Worm (Caenorhabditis elegans) whole organism, early embryonic: ENCODE results near the gene F46H5.11.
A peak's percentile ranks its signal among the peaks of the same experiment; 100 is the strongest.

Experiments
- B0310.2 ChIP-seq: sonication (generic microtip); optimal IDR thresholded peaks from 2 replicates; lab custom pipeline; 2016; ENCODE audit warnings: mild to moderate bottlenecking, missing genetic modification characterization, missing compliant biosample characterization
- F13C5.2 ChIP-seq: sonication (generic microtip); optimal IDR thresholded peaks from 2 replicates; lab custom pipeline; 2017; ENCODE audit warnings: mild to moderate bottlenecking, missing genetic modification characterization, inconsistent platforms, missing compliant biosample characterization
- aly-1 ChIP-seq: sonication (generic microtip); optimal IDR thresholded peaks from 2 replicates; lab custom pipeline; 2016; ENCODE audit warnings: missing genetic modification characterization, missing compliant biosample characterization
- ama-1 ChIP-seq: fragments of 150-350 bp; optimal IDR thresholded peaks from 2 replicates; lab custom pipeline; 2014
- ceh-13 ChIP-seq: fragments of 200-800 bp; sonication (Bioruptor generic); optimal IDR thresholded peaks from 2 replicates; lab custom pipeline; 2018; ENCODE audit warnings: mild to moderate bottlenecking, missing genetic modification characterization, missing compliant biosample characterization
- ceh-36 ChIP-seq: sonication (generic microtip); optimal IDR thresholded peaks from 2 replicates; lab custom pipeline; 2016; ENCODE audit warnings: missing genetic modification characterization, inconsistent platforms, missing compliant biosample characterization
- ets-7 ChIP-seq: sonication (generic microtip); optimal IDR thresholded peaks from 2 replicates; lab custom pipeline; 2016; ENCODE audit warnings: missing genotype, missing genetic modification characterization, missing compliant biosample characterization
- flt-1 ChIP-seq: fragments of 200-800 bp; sonication (Bioruptor generic); IDR thresholded peaks from 2 replicates; pipeline ENCODE4 v1.3.6; 2022; ENCODE audit warnings: missing genetic modification characterization, missing compliant biosample characterization
- hmbx-1 ChIP-seq: sonication (generic microtip); optimal IDR thresholded peaks from 2 replicates; lab custom pipeline; 2016; ENCODE audit warnings: mild to moderate bottlenecking, missing genetic modification characterization, missing compliant biosample characterization
- hmg-4 ChIP-seq: fragments of 200-800 bp; sonication (Bioruptor generic); optimal IDR thresholded peaks from 2 replicates; lab custom pipeline; 2018; ENCODE audit warnings: mild to moderate bottlenecking, missing genetic modification characterization, missing compliant biosample characterization
- hnd-1 ChIP-seq: sonication (generic microtip); optimal IDR thresholded peaks from 2 replicates; lab custom pipeline; 2016; ENCODE audit warnings: missing genetic modification characterization, missing compliant biosample characterization
- pes-1 ChIP-seq: fragments of 200-800 bp; sonication (Bioruptor generic); IDR thresholded peaks from 2 replicates; pipeline ENCODE4 v1.3.6; 2022; ENCODE audit warnings: missing genetic modification reagents, missing genetic modification characterization, missing compliant biosample characterization
- scrt-1 ChIP-seq: fragments of 200-800 bp; sonication (Bioruptor generic); IDR thresholded peaks from 2 replicates; pipeline ENCODE4 v1.3.6; 2022; ENCODE audit warnings: missing genetic modification characterization, missing compliant biosample characterization
- sea-1 ChIP-seq: fragments of 200-800 bp; sonication (Bioruptor generic); conservative IDR thresholded peaks from 2 replicates; pipeline ENCODE4 v1.3.6; 2022; ENCODE audit warnings: missing genetic modification characterization, missing compliant biosample characterization
- tbx-11 ChIP-seq: fragments of 200-800 bp; sonication (Bioruptor generic); IDR thresholded peaks from 2 replicates; pipeline ENCODE4 v1.3.6; 2022; ENCODE audit warnings: missing genetic modification characterization, missing compliant biosample characterization
- tbx-37 ChIP-seq: fragments of 200-800 bp; sonication (Bioruptor generic); conservative IDR thresholded peaks from 2 replicates; pipeline ENCODE4 v1.3.6; 2022; ENCODE audit warnings: missing genetic modification reagents, missing genetic modification characterization, missing compliant biosample characterization
- tra-4 ChIP-seq: sonication (generic microtip); optimal IDR thresholded peaks from 2 replicates; lab custom pipeline; 2017; ENCODE audit warnings: missing genetic modification characterization, missing compliant biosample characterization

F46H5.11 gene

ce11 chrX:7269379-7269778, 2.5 kb downstream of the F46H5.11 start, which contains the start of gene grd-7:
Gene grd-7 (minus strand): TSS chrX:7269479.
- TF ChIP-seq ceh-13 (GFP tag; lab: Kevin White, UChicago) (no peak), ets-7 (tag; lab: Kevin White, UChicago) (no peak), sea-1 (GFP tag; lab: Robert Waterston, UW) (no peak), ceh-36 (tag; lab: Kevin White, UChicago) (no peak), tbx-11 (GFP tag; lab: Robert Waterston, UW) (no peak), ama-1 (lab: Kevin White, UChicago) (no peak), scrt-1 (no peak), tra-4 (tag; lab: Kevin White, UChicago) (no peak), pes-1 (GFP tag; lab: Robert Waterston, UW) (no peak)

- 0 out of 2 replicates have a peak, but pooled peaks have one; percentile 30 for TF ChIP-seq scrt-1
- TF ChIP-seq B0310.2 (tag; lab: Kevin White, UChicago) = no peak
- TF ChIP-seq sea-1 (GFP tag; lab: Robert Waterston, UW) = 0 out of 2 replicates have a peak, but pooled peaks have one; percentile 31
- no peak for TF ChIP-seq aly-1
- TF ChIP-seq ets-7 (tag; lab: Kevin White, UChicago) = no peak
- no peak for TF ChIP-seq tbx-37 (GFP tag; lab: Robert Waterston, UW)
These were observed 2.9 kb downstream of the F46H5.11 start for ce11 chrX:7268965-7269364.

- 0 out of 2 replicates have a peak, but pooled peaks have one; percentile 1 for TF ChIP-seq sea-1 (GFP tag; lab: Robert Waterston, UW)
- TF ChIP-seq ceh-13 (GFP tag; lab: Kevin White, UChicago) = no peak
- no peak for TF ChIP-seq tbx-37 (GFP tag; lab: Robert Waterston, UW)
- no peak for TF ChIP-seq flt-1 (GFP tag; lab: Robert Waterston, UW)
- TF ChIP-seq ets-7 (tag; lab: Kevin White, UChicago) = no peak
- TF ChIP-seq ama-1 (lab: Kevin White, UChicago) = no peak
- TF ChIP-seq scrt-1 = no peak
- TF ChIP-seq hmg-4 (GFP tag; lab: Kevin White, UChicago) = no peak
These were observed 6.5 kb downstream of the F46H5.11 start, which contains the start of gene F46H5.2 for ce11 chrX:7265348-7265747. Gene F46H5.2 (plus strand): TSS chrX:7265648.

- TF ChIP-seq aly-1 (peak; percentile 25), ama-1 (lab: Kevin White, UChicago) (no peak), tbx-37 (GFP tag; lab: Robert Waterston, UW) (0 out of 2 replicates have a peak, but pooled peaks have one; percentile 34), F13C5.2 (tag; lab: Kevin White, UChicago) (peak; percentile 73), flt-1 (GFP tag; lab: Robert Waterston, UW) (peak; percentile 63; the same call in 1 of the 2 replicates), sea-1 (GFP tag; lab: Robert Waterston, UW) (peak; percentile 64; the same call in 1 of the 2 replicates), ceh-36 (tag; lab: Kevin White, UChicago) (no peak), tra-4 (tag; lab: Kevin White, UChicago) (no peak), ceh-13 (GFP tag; lab: Kevin White, UChicago) (peak; percentile 3), hmg-4 (GFP tag; lab: Kevin White, UChicago) (peak; percentile 91), B0310.2 (tag; lab: Kevin White, UChicago) (no peak), hmbx-1 (tag; lab: Kevin White, UChicago) (no peak), ets-7 (tag; lab: Kevin White, UChicago) (peak; percentile 32), pes-1 (GFP tag; lab: Robert Waterston, UW) (no peak), tbx-11 (GFP tag; lab: Robert Waterston, UW) (no peak), scrt-1 (no peak), hnd-1 (tag; lab: Kevin White, UChicago) (no peak)
These were observed 7.1 kb downstream of the F46H5.11 start for ce11 chrX:7264591-7265306.

ce11 chrX:7260327-7261019, 11.4 kb downstream of the F46H5.11 start, which contains the start of gene lact-1:
Gene lact-1 (minus strand): TSS chrX:7260377.
- TF ChIP-seq scrt-1 (no peak), ceh-36 (tag; lab: Kevin White, UChicago) (no peak)

ce11 chrX:7256891-7257290, 15.0 kb downstream of the F46H5.11 start, which contains the start of gene F46H5.5:
Gene F46H5.5 (minus strand): TSS chrX:7256991.
- TF ChIP-seq ceh-13 (GFP tag; lab: Kevin White, UChicago) (no peak), scrt-1 (no peak), aly-1 (no peak), pes-1 (GFP tag; lab: Robert Waterston, UW) (no peak), sea-1 (GFP tag; lab: Robert Waterston, UW) (no peak), ceh-36 (tag; lab: Kevin White, UChicago) (no peak), F13C5.2 (tag; lab: Kevin White, UChicago) (no peak), tra-4 (tag; lab: Kevin White, UChicago) (no peak), tbx-11 (GFP tag; lab: Robert Waterston, UW) (no peak), hmg-4 (GFP tag; lab: Kevin White, UChicago) (no peak), tbx-37 (GFP tag; lab: Robert Waterston, UW) (no peak)

ce11 chrX:7254558-7254957, 17.3 kb downstream of the F46H5.11 start, which contains the start of gene F46H5.4:
Gene F46H5.4 (minus strand): TSS chrX:7254610.
- TF ChIP-seq ceh-13 (GFP tag; lab: Kevin White, UChicago) (no peak), tra-4 (tag; lab: Kevin White, UChicago) (no peak), scrt-1 (0 out of 2 replicates have a peak, but pooled peaks have one; percentile 21), F13C5.2 (tag; lab: Kevin White, UChicago) (peak; percentile 53)
